Worm (Caenorhabditis elegans): Measurements from ENCODE around the gene srw-145.

The srw-145 gene

DNA sequence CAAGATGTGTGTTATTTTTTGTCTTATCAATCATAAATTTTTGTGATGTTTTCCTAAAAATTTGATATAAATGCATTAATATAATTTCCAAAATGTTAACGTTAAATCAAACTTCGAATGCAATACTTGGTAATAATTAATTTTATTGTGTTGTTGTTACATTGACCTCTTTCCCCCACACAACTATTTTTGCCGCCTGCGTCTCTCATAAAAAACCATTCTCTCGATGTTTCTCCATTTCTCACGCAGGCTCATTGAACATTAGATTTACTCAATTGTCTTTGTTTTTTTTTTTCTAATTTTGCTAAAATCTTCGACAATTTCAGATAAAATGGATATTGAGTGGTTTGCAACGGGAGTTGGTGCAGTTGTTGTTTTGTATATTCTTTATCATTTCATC, 30.8 kb upstream of the srw-145 start, which contains the start of gene stdh-1:
Gene stdh-1, plus strand, starts transcription at position 327 of the 400 bp plus-strand sequence.
- TF ChIP-seq ztf-18 (tag; optimal IDR thresholded peaks at IDR 0.05) (no peak), attf-5 (GFP tag; optimal IDR thresholded peaks at IDR 0.05) (no peak), lag-1 (GFP tag; IDR thresholded peaks at IDR 0.05) (no peak), zim-3 (tag; optimal IDR thresholded peaks at IDR 0.05) (no peak), dpff-1 (tag; optimal IDR thresholded peaks at IDR 0.05) (no peak), unc-62 (GFP tag; optimal IDR thresholded peaks at IDR 0.05) (no peak), unc-130 (GFP tag; optimal IDR thresholded peaks at IDR 0.05) (no peak), cebp-2 (GFP tag; IDR thresholded peaks at IDR 0.05) (no peak), cebp-1 (GFP tag; IDR thresholded peaks at IDR 0.05) (no peak), cebp-1 (tag; optimal IDR thresholded peaks at IDR 0.05) (no peak), hmg-1.2 (GFP tag; IDR thresholded peaks at IDR 0.05) (peak; percentile 62; the same call in 1 of the 2 replicates), mes-4 (tag; optimal IDR thresholded peaks at IDR 0.05) (no peak), athp-1 (tag; optimal IDR thresholded peaks at IDR 0.05) (no peak), madf-10 (tag; optimal IDR thresholded peaks at IDR 0.05) (no peak), ceh-91 (GFP tag; IDR thresholded peaks at IDR 0.05) (no peak), nhr-80 (tag; optimal IDR thresholded peaks at IDR 0.05) (peak; percentile 6), tbp1 (GFP tag; optimal IDR thresholded peaks at IDR 0.05) (no peak)

- TF ChIP-seq F57C9.4 (tag; optimal IDR thresholded peaks at IDR 0.05) (peak; percentile 78), hmg-20 (GFP tag; IDR thresholded peaks at IDR 0.05) (peak; percentile 62; the same call in 1 of the 2 replicates), hmg-1.2 (GFP tag; IDR thresholded peaks at IDR 0.05) (peak; percentile 56), hlh-12 (tag; optimal IDR thresholded peaks at IDR 0.05) (no peak), ztf-3 (GFP tag; optimal IDR thresholded peaks at IDR 0.05) (peak; percentile 47), rec-8 (tag; optimal IDR thresholded peaks at IDR 0.05) (no peak), Y79H2A.3 (GFP tag; conservative IDR thresholded peaks at IDR 0.05) (peak; percentile 64; the same call in 1 of the 2 replicates), hsf-1 (GFP tag; IDR thresholded peaks at IDR 0.05) (peak; percentile 65; the same call in 1 of the 2 replicates), athp-1 (tag; optimal IDR thresholded peaks at IDR 0.05) (peak; percentile 67), mcd-1 (GFP tag; IDR thresholded peaks at IDR 0.05) (peak; percentile 70), K12H6.12 (tag; optimal IDR thresholded peaks at IDR 0.05) (peak; percentile 55), F39B2.1 (GFP tag; IDR thresholded peaks at IDR 0.05) (no peak), C17E4.6 (GFP tag; IDR thresholded peaks at IDR 0.05) (0 out of 2 replicates have a peak, but pooled peaks have one; percentile 34), F49E8.2 (tag; optimal IDR thresholded peaks at IDR 0.05; ENCODE audit: insufficient read depth) (no peak), lsy-27 (tag; optimal IDR thresholded peaks at IDR 0.05; ENCODE audit: borderline replicate concordance, insufficient read depth) (no peak), lir-1 (GFP tag; conservative IDR thresholded peaks at IDR 0.05) (peak; percentile 73), akir-1 (GFP tag; optimal IDR thresholded peaks at IDR 0.05) (no peak), ceh-40 (GFP tag; IDR thresholded peaks at IDR 0.05) (0 out of 2 replicates have a peak, but pooled peaks have one; percentile 61), zim-3 (tag; optimal IDR thresholded peaks at IDR 0.05) (peak; percentile 16), ets-4 (GFP tag; optimal IDR thresholded peaks at IDR 0.05) (peak; percentile 81), hlh-26 (GFP tag; conservative IDR thresholded peaks at IDR 0.05) (no peak), tlf-1 (GFP tag; optimal IDR thresholded peaks at IDR 0.05) (peak; percentile 91), mxl-1 (tag; optimal IDR thresholded peaks at IDR 0.05) (no peak), D2030.7 (GFP tag; IDR thresholded peaks at IDR 0.05) (no peak; the same call in 1 of the 2 replicates), efl-1 (GFP tag; optimal IDR thresholded peaks at IDR 0.05) (no peak), ztf-22 (GFP tag; optimal IDR thresholded peaks at IDR 0.05) (peak; percentile 76), lin-40 (tag; optimal IDR thresholded peaks at IDR 0.05) (peak; percentile 22), F57A8.1 (GFP tag; optimal IDR thresholded peaks at IDR 0.05) (no peak), bed-1 (GFP tag; IDR thresholded peaks at IDR 0.05) (no peak), ZK185.1 (tag; optimal IDR thresholded peaks at IDR 0.05; ENCODE audit: poor library complexity, severe bottlenecking) (peak; percentile 78), ekl-4 (GFP tag; IDR thresholded peaks at IDR 0.05) (peak; percentile 68), ztf-25 (GFP tag; IDR thresholded peaks at IDR 0.05) (0 out of 2 replicates have a peak, but pooled peaks have one; percentile 6), B0019.2 (GFP tag; conservative IDR thresholded peaks at IDR 0.05) (no peak; the same call in 1 of the 2 replicates)
Observed at ce11 chrV:13907557-13908104, 29.3 kb upstream of the srw-145 start.
